Worm (Caenorhabditis elegans): ENCODE measurements around the gene fbxb-51.

ce11 chrII:1576030-1576429 lies 25.5 kb downstream of the fbxb-51 start, which contains the start of gene K05F6.10:
- TF ChIP-seq lin-13 (GFP tag; optimal IDR thresholded peaks at IDR 0.05) (no peak), ama-1 (optimal IDR thresholded peaks at IDR 0.05) (no peak), unc-62 (GFP tag; optimal IDR thresholded peaks at IDR 0.05) (no peak), R02D3.7 (tag; optimal IDR thresholded peaks at IDR 0.05) (no peak), mdl-1 (tag; optimal IDR thresholded peaks at IDR 0.05) (no peak)

Data from whole organism, L2 larva.